Worm (Caenorhabditis elegans) whole organism, L4 larva: Measurements from ENCODE around the gene F46F3.3.

Source experiments
- F26F4.8 ChIP-seq: fragments of 200-800 bp; sonication (Bioruptor generic); conservative IDR thresholded peaks from 2 replicates; pipeline ENCODE4 v1.3.6; 2022; ENCODE audit warnings: missing genetic modification characterization, missing compliant biosample characterization
- F37D6.2 ChIP-seq: sonication (generic microtip); optimal IDR thresholded peaks from 2 replicates; lab custom pipeline; 2016; ENCODE audit warnings: mild to moderate bottlenecking, missing genetic modification characterization, missing compliant biosample characterization
- R02D3.7 ChIP-seq: fragments of 150-350 bp; sonication (generic microtip); optimal IDR thresholded peaks from 3 replicates; lab custom pipeline; 2014; ENCODE audit warnings: missing biosample characterization, missing genetic modification characterization
- Y105C5A.15 ChIP-seq: fragments of 200-800 bp; sonication (Bioruptor generic); IDR thresholded peaks from 2 replicates; pipeline ENCODE4 v1.3.6; 2022; ENCODE audit warnings: missing genetic modification characterization, missing compliant biosample characterization
- Y48G9A.11 ChIP-seq: fragments of 200-800 bp; sonication (Bioruptor generic); IDR thresholded peaks from 2 replicates; pipeline ENCODE4 v1.3.6; 2022; ENCODE audit warnings: missing genetic modification reagents, missing genetic modification characterization, missing compliant biosample characterization
- ZK337.2 ChIP-seq: fragments of 200-800 bp; sonication (Bioruptor generic); IDR thresholded peaks from 2 replicates; pipeline ENCODE4 v1.3.6; 2022; ENCODE audit warnings: missing genetic modification reagents, missing genetic modification characterization, missing compliant biosample characterization
- aha-1 ChIP-seq: fragments of 150-350 bp; peaks from one replicate; lab custom pipeline; 2014; ENCODE audit warnings: missing biosample characterization, missing genetic modification characterization
- aly-2 ChIP-seq: sonication (generic microtip); optimal IDR thresholded peaks from 2 replicates; lab custom pipeline; 2018; ENCODE audit warnings: missing biosample characterization, missing genetic modification characterization
- attf-4 ChIP-seq: sonication (generic microtip); optimal IDR thresholded peaks from 3 replicates; lab custom pipeline; 2017; ENCODE audit warnings: missing biosample characterization, missing genetic modification characterization
- ceh-20 ChIP-seq: fragments of 200-800 bp; sonication (Bioruptor generic); IDR thresholded peaks from 2 replicates; pipeline ENCODE4 v1.3.6; 2022; ENCODE audit warnings: missing genetic modification reagents, missing genetic modification characterization, missing compliant biosample characterization
- ceh-82 ChIP-seq: sonication (generic microtip); optimal IDR thresholded peaks from 2 replicates; lab custom pipeline; 2017; ENCODE audit warnings: missing biosample characterization, missing genetic modification characterization
- daf-16 ChIP-seq, 3 experiments: sonication (generic microtip); optimal IDR thresholded peaks; 2 replicates each; lab custom pipeline; 2016 to 2017; ENCODE audit warnings: missing genetic modification characterization in 3 of 3, missing genetic modification reagents in 3 of 3, mild to moderate bottlenecking in 2 of 3, missing compliant biosample characterization in 2 of 3, missing biosample characterization in 1 of 3, moderate library complexity in 1 of 3
- dmd-6 ChIP-seq: fragments of 200-800 bp; sonication (Bioruptor generic); IDR thresholded peaks from 2 replicates; pipeline ENCODE4 v1.3.6; 2022; ENCODE audit warnings: missing genetic modification reagents, missing genetic modification characterization, missing compliant biosample characterization
- dmd-8 ChIP-seq: fragments of 200-800 bp; sonication (Bioruptor generic); IDR thresholded peaks from 2 replicates; pipeline ENCODE4 v1.3.6; 2022; ENCODE audit warnings: missing genetic modification characterization, missing compliant biosample characterization
- dve-1 ChIP-seq: sonication (generic microtip); optimal IDR thresholded peaks from 2 replicates; lab custom pipeline; 2017; ENCODE audit warnings: antibody characterized with exemption, mild to moderate bottlenecking, missing genetic modification characterization, missing compliant biosample characterization; ENCODE audit not compliant: insufficient read depth
- egl-27 ChIP-seq: sonication (generic microtip); optimal IDR thresholded peaks from 3 replicates; lab custom pipeline; 2017; ENCODE audit warnings: missing biosample characterization, missing genetic modification reagents, missing genetic modification characterization
- fkh-10 ChIP-seq: fragments of 150-350 bp; optimal IDR thresholded peaks from 2 replicates; lab custom pipeline; 2014; ENCODE audit warnings: missing biosample characterization, missing genetic modification reagents, missing genetic modification characterization
- gei-8 ChIP-seq: fragments of 200-800 bp; sonication (Bioruptor generic); optimal IDR thresholded peaks from 2 replicates; lab custom pipeline; 2018; ENCODE audit warnings: mild to moderate bottlenecking, missing genetic modification characterization, missing compliant biosample characterization
- hif-1 ChIP-seq, 2 experiments: sonication (generic microtip); optimal IDR thresholded peaks; 2 replicates each; lab custom pipeline; 2016 to 2017; ENCODE audit warnings: missing compliant biosample characterization in 2 of 2, missing genetic modification characterization in 2 of 2, missing genetic modification reagents in 2 of 2, missing genotype in 2 of 2, mild to moderate bottlenecking in 1 of 2
- hlh-11 ChIP-seq: fragments of 200-800 bp; sonication (Bioruptor generic); optimal IDR thresholded peaks from 2 replicates; lab custom pipeline; 2018; ENCODE audit warnings: mild to moderate bottlenecking, missing genetic modification characterization, missing compliant biosample characterization
- lim-7 ChIP-seq: fragments of 200-800 bp; sonication (Bioruptor generic); IDR thresholded peaks from 2 replicates; pipeline ENCODE4 v1.3.6; 2022; ENCODE audit warnings: missing genetic modification characterization, missing compliant biosample characterization
- lin-1 ChIP-seq: fragments of 200-800 bp; sonication (Bioruptor generic); IDR thresholded peaks from 2 replicates; pipeline ENCODE4 v1.3.6; 2022; ENCODE audit warnings: missing genetic modification reagents, missing genetic modification characterization, missing compliant biosample characterization
- lir-3 ChIP-seq: sonication (generic microtip); optimal IDR thresholded peaks from 2 replicates; lab custom pipeline; 2016; ENCODE audit warnings: mild to moderate bottlenecking, missing genetic modification characterization, missing compliant biosample characterization
- mdl-1 ChIP-seq, 2 experiments: fragments of 150-350 bp in 1 of 2; sonication (generic microtip) in 1 of 2; optimal IDR thresholded peaks; 2 replicates each; lab custom pipeline; 2014 to 2017; ENCODE audit warnings: missing biosample characterization in 2 of 2, missing genetic modification characterization in 2 of 2
- mdt-29 ChIP-seq: fragments of 200-800 bp; sonication (Bioruptor generic); IDR thresholded peaks from 2 replicates; pipeline ENCODE4 v1.3.6; 2022; ENCODE audit warnings: missing genetic modification reagents, missing genetic modification characterization, missing compliant biosample characterization
- mep-1 ChIP-seq: fragments of 150-350 bp; sonication (generic microtip); optimal IDR thresholded peaks from 3 replicates; lab custom pipeline; 2014; ENCODE audit warnings: missing biosample characterization, missing genetic modification characterization
- mes-2 ChIP-seq: sonication (generic microtip); optimal IDR thresholded peaks from 2 replicates; lab custom pipeline; 2016; ENCODE audit warnings: missing genotype, mild to moderate bottlenecking, missing genetic modification characterization, missing compliant biosample characterization; ENCODE audit not compliant: poor library complexity, severe bottlenecking
- nhr-102 ChIP-seq: sonication (generic microtip); optimal IDR thresholded peaks from 2 replicates; lab custom pipeline; 2016; ENCODE audit warnings: mild to moderate bottlenecking, missing genetic modification characterization, moderate library complexity, missing compliant biosample characterization
- nhr-237 ChIP-seq: sonication (generic microtip); optimal IDR thresholded peaks from 2 replicates; lab custom pipeline; 2017; ENCODE audit warnings: missing biosample characterization, missing genetic modification characterization
- nhr-28 ChIP-seq: fragments of 150-350 bp; optimal IDR thresholded peaks from 2 replicates; lab custom pipeline; 2014; ENCODE audit warnings: missing biosample characterization, missing genetic modification characterization
- nhr-41 ChIP-seq: fragments of 200-800 bp; sonication (Bioruptor generic); IDR thresholded peaks from 2 replicates; pipeline ENCODE4 v1.3.6; 2022; ENCODE audit warnings: missing genetic modification reagents, missing genetic modification characterization, missing compliant biosample characterization
- nhr-42 ChIP-seq: fragments of 200-800 bp; sonication (Bioruptor generic); IDR thresholded peaks from 2 replicates; pipeline ENCODE4 v1.3.6; 2022; ENCODE audit warnings: missing genetic modification characterization, missing compliant biosample characterization
- nhr-76 ChIP-seq: fragments of 150-350 bp; optimal IDR thresholded peaks from 2 replicates; lab custom pipeline; 2014; ENCODE audit warnings: missing biosample characterization, missing genetic modification characterization
- nhr-77 ChIP-seq: fragments of 150-350 bp; optimal IDR thresholded peaks from 2 replicates; lab custom pipeline; 2014; ENCODE audit warnings: missing biosample characterization, missing genetic modification characterization
- pha-4 ChIP-seq, 2 experiments: fragments of 150-350 bp in 1 of 2; fragments of 200-800 bp in 1 of 2; sonication (Bioruptor generic) in 1 of 2; IDR thresholded peaks in 1 of 2; optimal IDR thresholded peaks in 1 of 2; 2 replicates each; pipeline versions ENCODE4 v1.3.6 to Lab custom; 2014 to 2022; ENCODE audit warnings: missing genetic modification characterization in 2 of 2, missing genetic modification reagents in 2 of 2, missing biosample characterization in 1 of 2, missing compliant biosample characterization in 1 of 2
- php-3 ChIP-seq: fragments of 200-800 bp; sonication (Bioruptor generic); IDR thresholded peaks from 2 replicates; pipeline ENCODE4 v1.3.6; 2022; ENCODE audit warnings: missing genetic modification reagents, missing genetic modification characterization, missing compliant biosample characterization
- pqm-1 ChIP-seq: sonication (generic microtip); optimal IDR thresholded peaks from 2 replicates; lab custom pipeline; 2017; ENCODE audit warnings: missing biosample characterization, missing genetic modification characterization
- snpc-1.2 ChIP-seq: fragments of 200-800 bp; sonication (Bioruptor generic); IDR thresholded peaks from 2 replicates; pipeline ENCODE4 v1.3.6; 2022; ENCODE audit warnings: missing genetic modification reagents, missing genetic modification characterization, missing compliant biosample characterization
- tra-1 ChIP-seq: fragments of 200-800 bp; sonication (Bioruptor generic); IDR thresholded peaks from 2 replicates; pipeline ENCODE4 v1.3.6; 2022; ENCODE audit warnings: missing genetic modification reagents, missing genetic modification characterization, missing compliant biosample characterization
- unc-39 ChIP-seq: sonication (generic microtip); optimal IDR thresholded peaks from 2 replicates; lab custom pipeline; 2017; ENCODE audit warnings: missing biosample characterization, missing genetic modification characterization
- unc-62 ChIP-seq, 3 experiments: fragments of 150-350 bp in 1 of 3; sonication (generic microtip); optimal IDR thresholded peaks in 2 of 3; peaks in 1 of 3; 1 replicate in 1 of 3; 2 replicates in 2 of 3; lab custom pipeline; 2014 to 2017; ENCODE audit warnings: missing biosample characterization in 3 of 3, missing genetic modification characterization in 3 of 3, missing genetic modification reagents in 3 of 3, missing genotype in 1 of 3
- zip-11 ChIP-seq: fragments of 200-800 bp; sonication (Bioruptor generic); IDR thresholded peaks from 2 replicates; pipeline ENCODE4 v1.3.6; 2022; ENCODE audit warnings: missing genetic modification characterization, missing compliant biosample characterization

F46F3.3 gene

ce11 chrV:11648435-11648834, 18.8 kb upstream of the F46F3.3 start (continued):
- TF ChIP-seq attf-4 (tag; lab: Kevin White, UChicago) (no peak), nhr-42 (no peak), mep-1 (no peak), nhr-77 (tag; lab: Kevin White, UChicago) (peak; percentile 34), lim-7 (no peak), zip-11 (no peak), dmd-8 (no peak), lir-3 (no peak), R02D3.7 (tag; lab: Kevin White, UChicago) (no peak), unc-39 (tag; lab: Kevin White, UChicago) (no peak), nhr-41 (GFP tag; lab: Robert Waterston, UW) (no peak), unc-62 (GFP tag; optimal IDR thresholded peaks at IDR 0.05 in 1 of 2; lab: Kevin White, UChicago) (no peak), unc-62 (tag; optimal IDR thresholded peaks at IDR 0.05; lab: Kevin White, UChicago) (no peak), tra-1 (GFP tag; lab: Robert Waterston, UW) (no peak), nhr-28 (tag; lab: Kevin White, UChicago) (peak; percentile 75), hlh-11 (tag; lab: Kevin White, UChicago) (peak; percentile 60), dve-1 (tag; lab: Kevin White, UChicago) (peak; percentile 58), lin-1 (GFP tag; lab: Robert Waterston, UW) (no peak), nhr-237 (no peak), Y48G9A.11 (GFP tag; lab: Robert Waterston, UW) (no peak), nhr-76 (tag; lab: Kevin White, UChicago) (no peak), hif-1 (tag; optimal IDR thresholded peaks at IDR 0.05; lab: Kevin White, UChicago) (peak in 1 of 2 experiments; percentile 12), F26F4.8 (GFP tag; lab: Robert Waterston, UW) (no peak), pha-4 (GFP tag; IDR thresholded peaks at IDR 0.05; lab: Robert Waterston, UW) (no peak), pha-4 (tag; optimal IDR thresholded peaks at IDR 0.05; lab: Kevin White, UChicago) (no peak), mdl-1 (tag; optimal IDR thresholded peaks at IDR 0.05; lab: Kevin White, UChicago) (peak in 1 of 2 experiments; percentile 20), egl-27 (tag; lab: Kevin White, UChicago) (no peak), pqm-1 (peak; percentile 91), php-3 (0 out of 2 replicates have a peak, but pooled peaks have one; percentile 51), mes-2 (peak; percentile 7), Y105C5A.15 (GFP tag; lab: Robert Waterston, UW) (no peak), snpc-1.2 (no peak), ceh-20 (no peak), ZK337.2 (GFP tag; lab: Robert Waterston, UW) (no peak), nhr-102 (no peak), mdt-29 (GFP tag; lab: Robert Waterston, UW) (no peak), ceh-82 (tag; lab: Kevin White, UChicago) (no peak), dmd-6 (GFP tag; lab: Robert Waterston, UW) (peak; percentile 81), gei-8 (GFP tag; lab: Kevin White, UChicago) (no peak), fkh-10 (GFP tag; lab: Kevin White, UChicago) (no peak), F37D6.2 (tag; lab: Kevin White, UChicago) (no peak)

DNA sequence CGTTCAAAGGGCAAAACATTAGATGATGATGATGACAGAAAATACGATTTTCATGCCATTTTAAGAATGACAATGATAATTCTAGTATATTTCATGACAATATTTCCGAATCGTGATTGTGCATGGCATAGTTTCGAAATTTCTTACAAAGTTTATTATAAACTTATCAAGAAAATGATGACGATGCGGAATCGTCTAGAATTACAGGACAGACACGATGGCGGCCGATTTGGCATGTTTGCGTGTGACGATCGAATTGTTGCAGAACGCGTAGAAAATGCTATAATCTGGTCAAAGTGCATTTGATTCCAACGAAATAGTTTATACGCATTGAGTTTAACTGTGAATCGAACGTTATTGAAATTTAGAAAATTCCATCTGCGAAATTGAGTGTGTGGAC, 18.0 kb upstream of the F46F3.3 start:
- TF ChIP-seq dmd-6 (GFP tag; lab: Robert Waterston, UW) (peak; percentile 49; the same call in 1 of the 2 replicates), daf-16 (GFP tag; optimal IDR thresholded peaks at IDR 0.05; lab: Kevin White, UChicago) (no peak), daf-16 (tag; optimal IDR thresholded peaks at IDR 0.05; lab: Kevin White, UChicago) (peak; percentile 34), hlh-11 (tag; lab: Kevin White, UChicago) (peak; percentile 57), aha-1 (tag; lab: Kevin White, UChicago) (peak; percentile 82), aly-2 (no peak), dve-1 (tag; lab: Kevin White, UChicago) (peak; percentile 18)
